Worm (Caenorhabditis elegans): ENCODE data around the gene drl-1.
A peak's percentile ranks its signal among the peaks of the same experiment; 100 is the strongest.

The drl-1 gene

ce11 chrIV:307205-307604 lies 17.7 kb upstream of the drl-1 start, which contains the start of gene swt-1:
Gene swt-1 (plus strand): TSS chrIV:307505.
- no peak for TF ChIP-seq flt-1 (GFP tag; IDR thresholded peaks at IDR 0.05)
- no peak for TF ChIP-seq ceh-36 (tag; optimal IDR thresholded peaks at IDR 0.05)
- no peak for TF ChIP-seq ceh-13 (GFP tag; optimal IDR thresholded peaks at IDR 0.05)
- no peak for TF ChIP-seq hmg-4 (GFP tag; optimal IDR thresholded peaks at IDR 0.05)
- no peak for TF ChIP-seq pes-1 (GFP tag; IDR thresholded peaks at IDR 0.05)
- no peak for TF ChIP-seq tbx-37 (GFP tag; conservative IDR thresholded peaks at IDR 0.05)
- no peak for TF ChIP-seq aly-1 (tag; optimal IDR thresholded peaks at IDR 0.05)
- TF ChIP-seq F13C5.2 (tag; optimal IDR thresholded peaks at IDR 0.05): no peak
- TF ChIP-seq ama-1 (optimal IDR thresholded peaks at IDR 0.05): no peak
- no peak for TF ChIP-seq B0310.2 (tag; optimal IDR thresholded peaks at IDR 0.05)
- TF ChIP-seq sea-1 (GFP tag; conservative IDR thresholded peaks at IDR 0.05): no peak
- TF ChIP-seq hnd-1 (tag; optimal IDR thresholded peaks at IDR 0.05): no peak
- no peak for TF ChIP-seq scrt-1 (GFP tag; IDR thresholded peaks at IDR 0.05)
- no peak for TF ChIP-seq hmbx-1 (tag; optimal IDR thresholded peaks at IDR 0.05)
- TF ChIP-seq tra-4 (tag; optimal IDR thresholded peaks at IDR 0.05): no peak
- no peak for TF ChIP-seq ets-7 (tag; optimal IDR thresholded peaks at IDR 0.05)
- no peak for TF ChIP-seq tbx-11 (GFP tag; IDR thresholded peaks at IDR 0.05)

ce11 chrIV:309526-309925 lies 15.3 kb upstream of the drl-1 start:
- TF ChIP-seq sea-1 (GFP tag; conservative IDR thresholded peaks at IDR 0.05): no peak
- no peak for TF ChIP-seq B0310.2 (tag; optimal IDR thresholded peaks at IDR 0.05)
- no peak for TF ChIP-seq pes-1 (GFP tag; IDR thresholded peaks at IDR 0.05)
- TF ChIP-seq tra-4 (tag; optimal IDR thresholded peaks at IDR 0.05): no peak
- no peak for TF ChIP-seq aly-1 (tag; optimal IDR thresholded peaks at IDR 0.05)
- no peak for TF ChIP-seq tbx-11 (GFP tag; IDR thresholded peaks at IDR 0.05)
- TF ChIP-seq ama-1 (optimal IDR thresholded peaks at IDR 0.05): no peak
- no peak for TF ChIP-seq hmg-4 (GFP tag; optimal IDR thresholded peaks at IDR 0.05)
- TF ChIP-seq ceh-36 (tag; optimal IDR thresholded peaks at IDR 0.05): no peak
- no peak for TF ChIP-seq tbx-37 (GFP tag; conservative IDR thresholded peaks at IDR 0.05)
- TF ChIP-seq ets-7 (tag; optimal IDR thresholded peaks at IDR 0.05): no peak
- TF ChIP-seq ceh-13 (GFP tag; optimal IDR thresholded peaks at IDR 0.05): no peak

- TF ChIP-seq tbx-37 (GFP tag; conservative IDR thresholded peaks at IDR 0.05) (no peak), ama-1 (optimal IDR thresholded peaks at IDR 0.05) (no peak), B0310.2 (tag; optimal IDR thresholded peaks at IDR 0.05) (no peak), F13C5.2 (tag; optimal IDR thresholded peaks at IDR 0.05) (no peak), hnd-1 (tag; optimal IDR thresholded peaks at IDR 0.05) (no peak), ceh-13 (GFP tag; optimal IDR thresholded peaks at IDR 0.05) (no peak), sea-1 (GFP tag; conservative IDR thresholded peaks at IDR 0.05) (no peak), tra-4 (tag; optimal IDR thresholded peaks at IDR 0.05) (no peak), aly-1 (tag; optimal IDR thresholded peaks at IDR 0.05) (no peak), hmg-4 (GFP tag; optimal IDR thresholded peaks at IDR 0.05) (no peak)
Measured at ce11 chrIV:313615-314014, 11.2 kb upstream of the drl-1 start, which contains the start of gene snai-1. Gene snai-1 (minus strand): TSS chrIV:313715.

- no peak for TF ChIP-seq tbx-37 (GFP tag; conservative IDR thresholded peaks at IDR 0.05)
- TF ChIP-seq ets-7 (tag; optimal IDR thresholded peaks at IDR 0.05): no peak
- TF ChIP-seq tra-4 (tag; optimal IDR thresholded peaks at IDR 0.05): no peak
- no peak for TF ChIP-seq sea-1 (GFP tag; conservative IDR thresholded peaks at IDR 0.05)
- TF ChIP-seq aly-1 (tag; optimal IDR thresholded peaks at IDR 0.05): no peak
Measured at ce11 chrIV:314475-314874, 10.4 kb upstream of the drl-1 start.

ce11 chrIV:319654-320053 lies 5.2 kb upstream of the drl-1 start:
- TF ChIP-seq ets-7 (tag; optimal IDR thresholded peaks at IDR 0.05) (no peak), hmg-4 (GFP tag; optimal IDR thresholded peaks at IDR 0.05) (no peak), scrt-1 (GFP tag; IDR thresholded peaks at IDR 0.05) (no peak), ama-1 (optimal IDR thresholded peaks at IDR 0.05) (no peak), ceh-13 (GFP tag; optimal IDR thresholded peaks at IDR 0.05) (no peak), F13C5.2 (tag; optimal IDR thresholded peaks at IDR 0.05) (no peak), pes-1 (GFP tag; IDR thresholded peaks at IDR 0.05) (no peak), aly-1 (tag; optimal IDR thresholded peaks at IDR 0.05) (no peak), hnd-1 (tag; optimal IDR thresholded peaks at IDR 0.05) (no peak), tbx-11 (GFP tag; IDR thresholded peaks at IDR 0.05) (no peak), tra-4 (tag; optimal IDR thresholded peaks at IDR 0.05) (no peak), tbx-37 (GFP tag; conservative IDR thresholded peaks at IDR 0.05) (no peak), B0310.2 (tag; optimal IDR thresholded peaks at IDR 0.05) (no peak), flt-1 (GFP tag; IDR thresholded peaks at IDR 0.05) (no peak), hmbx-1 (tag; optimal IDR thresholded peaks at IDR 0.05) (no peak), ceh-36 (tag; optimal IDR thresholded peaks at IDR 0.05) (no peak), sea-1 (GFP tag; conservative IDR thresholded peaks at IDR 0.05) (no peak)

ce11 chrIV:320380-320779 lies 4.5 kb upstream of the drl-1 start, which contains the start of gene dsc-4:
Gene dsc-4 (minus strand): TSS chrIV:320544.
- TF ChIP-seq pes-1 (GFP tag; IDR thresholded peaks at IDR 0.05): no peak
- TF ChIP-seq tra-4 (tag; optimal IDR thresholded peaks at IDR 0.05): no peak
- TF ChIP-seq scrt-1 (GFP tag; IDR thresholded peaks at IDR 0.05): no peak
- TF ChIP-seq aly-1 (tag; optimal IDR thresholded peaks at IDR 0.05): no peak
- no peak for TF ChIP-seq hnd-1 (tag; optimal IDR thresholded peaks at IDR 0.05)
- TF ChIP-seq tbx-37 (GFP tag; conservative IDR thresholded peaks at IDR 0.05): no peak
- TF ChIP-seq hmg-4 (GFP tag; optimal IDR thresholded peaks at IDR 0.05): no peak
- no peak for TF ChIP-seq ceh-13 (GFP tag; optimal IDR thresholded peaks at IDR 0.05)
- no peak for TF ChIP-seq sea-1 (GFP tag; conservative IDR thresholded peaks at IDR 0.05)
- no peak for TF ChIP-seq ceh-36 (tag; optimal IDR thresholded peaks at IDR 0.05)
- no peak for TF ChIP-seq flt-1 (GFP tag; IDR thresholded peaks at IDR 0.05)

ce11 chrIV:322497-322896 lies 2.4 kb upstream of the drl-1 start, which contains the start of gene grl-26:
Gene grl-26 (minus strand): TSS chrIV:322814.
- peak; percentile 34; the same call in 1 of the 2 replicates for TF ChIP-seq sea-1 (GFP tag; conservative IDR thresholded peaks at IDR 0.05)
- no peak for TF ChIP-seq ama-1 (optimal IDR thresholded peaks at IDR 0.05)
- peak; percentile 38 for TF ChIP-seq hmg-4 (GFP tag; optimal IDR thresholded peaks at IDR 0.05)
- no peak for TF ChIP-seq hmbx-1 (tag; optimal IDR thresholded peaks at IDR 0.05)
- no peak for TF ChIP-seq ets-7 (tag; optimal IDR thresholded peaks at IDR 0.05)
- peak; percentile 47 for TF ChIP-seq flt-1 (GFP tag; IDR thresholded peaks at IDR 0.05)
- no peak for TF ChIP-seq ceh-13 (GFP tag; optimal IDR thresholded peaks at IDR 0.05)
- peak; percentile 72 for TF ChIP-seq pes-1 (GFP tag; IDR thresholded peaks at IDR 0.05)
- TF ChIP-seq tbx-11 (GFP tag; IDR thresholded peaks at IDR 0.05): peak; percentile 56
- peak; percentile 50 for TF ChIP-seq F13C5.2 (tag; optimal IDR thresholded peaks at IDR 0.05)
- TF ChIP-seq tra-4 (tag; optimal IDR thresholded peaks at IDR 0.05): no peak
- peak; percentile 38 for TF ChIP-seq hnd-1 (tag; optimal IDR thresholded peaks at IDR 0.05)
- TF ChIP-seq ceh-36 (tag; optimal IDR thresholded peaks at IDR 0.05): no peak
- TF ChIP-seq aly-1 (tag; optimal IDR thresholded peaks at IDR 0.05): peak; percentile 29
- no peak for TF ChIP-seq B0310.2 (tag; optimal IDR thresholded peaks at IDR 0.05)
- peak; percentile 83 for TF ChIP-seq scrt-1 (GFP tag; IDR thresholded peaks at IDR 0.05)
- peak; percentile 65; the same call in 1 of the 2 replicates for TF ChIP-seq tbx-37 (GFP tag; conservative IDR thresholded peaks at IDR 0.05)

All from whole organism, early embryonic.